Fruit fly (Drosophila melanogaster): ENCODE measurements around the gene Edc3.

Gene Edc3

DNA sequence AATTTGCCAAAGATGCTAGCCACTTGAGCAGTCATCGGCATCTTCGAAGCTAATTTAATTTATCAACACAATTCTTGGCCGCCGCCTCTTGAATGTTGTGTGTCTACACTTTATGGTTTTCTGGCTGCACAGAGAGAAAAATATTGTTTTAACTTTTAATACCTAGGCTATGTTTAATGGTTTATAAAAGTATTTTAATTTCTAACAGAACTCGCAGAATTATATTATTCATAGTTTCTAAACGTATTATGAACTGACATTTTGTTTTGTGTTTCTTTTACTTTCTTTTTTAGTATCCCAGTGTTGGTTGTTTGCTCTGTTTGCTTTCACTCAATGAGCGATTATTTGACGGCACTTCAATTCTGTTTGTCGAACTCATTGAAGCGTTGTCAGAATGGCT is 2.5 kb upstream of the Edc3 start (continued):
- TF ChIP-seq Lpt (GFP tag; optimal IDR thresholded peaks at IDR 0.05) (no peak), CG2678 (tag; optimal IDR thresholded peaks at IDR 0.05) (peak; percentile 69), chm (GFP tag; IDR thresholded peaks at IDR 0.05) (peak; percentile 47; the same call in 1 of the 2 replicates), pita (GFP tag; optimal IDR thresholded peaks at IDR 0.05) (no peak), CG7839 (tag; optimal IDR thresholded peaks at IDR 0.05) (peak; percentile 37), CG15601 (tag; optimal IDR thresholded peaks at IDR 0.05) (peak; percentile 49), cas (GFP tag; IDR thresholded peaks at IDR 0.05) (no peak), TFAM (GFP tag; optimal IDR thresholded peaks at IDR 0.05) (no peak), CG12104 (GFP tag; optimal IDR thresholded peaks at IDR 0.05) (peak; percentile 1), CG9797 (GFP tag; optimal IDR thresholded peaks at IDR 0.05) (no peak), CG10147 (GFP tag; optimal IDR thresholded peaks at IDR 0.05) (no peak), CG8924 (tag; optimal IDR thresholded peaks at IDR 0.05) (peak; percentile 34), pros (GFP tag; optimal IDR thresholded peaks at IDR 0.05) (no peak), CG12659 (GFP tag; optimal IDR thresholded peaks at IDR 0.05) (no peak), mld (GFP tag; IDR thresholded peaks at IDR 0.05; ENCODE audit: partially characterized antibody) (no peak), NK7.1 (GFP tag; optimal IDR thresholded peaks at IDR 0.05) (no peak), CHES-1-like (GFP tag; optimal IDR thresholded peaks at IDR 0.05) (no peak), CG15696 (tag; optimal IDR thresholded peaks at IDR 0.05) (no peak), Trl (optimal IDR thresholded peaks at IDR 0.05) (no peak), Trl (GFP tag; optimal IDR thresholded peaks at IDR 0.05) (peak; percentile 7), Bdp1 (GFP tag; optimal IDR thresholded peaks at IDR 0.05) (no peak), lilli (GFP tag; optimal IDR thresholded peaks at IDR 0.05) (peak; percentile 52), dan (GFP tag; IDR thresholded peaks at IDR 0.05) (no peak), CG3995 (GFP tag; optimal IDR thresholded peaks at IDR 0.05) (no peak), CG7745 (tag; optimal IDR thresholded peaks at IDR 0.05) (no peak), toy (GFP tag; IDR thresholded peaks at IDR 0.05) (no peak), CG15479 (GFP tag; optimal IDR thresholded peaks at IDR 0.05) (no peak), slou (GFP tag; optimal IDR thresholded peaks at IDR 0.05) (no peak), dati (GFP tag; IDR thresholded peaks at IDR 0.05) (no peak), CG6791 (GFP tag; IDR thresholded peaks at IDR 0.05; ENCODE audit: partially characterized antibody) (no peak), tx (GFP tag; optimal IDR thresholded peaks at IDR 0.05) (no peak), nmo (GFP tag; optimal IDR thresholded peaks at IDR 0.05) (peak; percentile 49), CG11456 (GFP tag; IDR thresholded peaks at IDR 0.05) (no peak), Camta (GFP tag; optimal IDR thresholded peaks at IDR 0.05) (peak; percentile 11), Sox102F (GFP tag; optimal IDR thresholded peaks at IDR 0.05) (peak; percentile 56), Fer2 (tag; optimal IDR thresholded peaks at IDR 0.05) (no peak), Dll (GFP tag; IDR thresholded peaks at IDR 0.05; ENCODE audit: partially characterized antibody) (no peak), wdn (GFP tag; IDR thresholded peaks at IDR 0.05) (no peak), pho (GFP tag; optimal IDR thresholded peaks at IDR 0.05) (peak; percentile 3), CG1792 (GFP tag; optimal IDR thresholded peaks at IDR 0.05) (no peak), Blimp-1 (GFP tag; optimal IDR thresholded peaks at IDR 0.05) (peak; percentile 83), ash1 (GFP tag; optimal IDR thresholded peaks at IDR 0.05) (no peak), shn (GFP tag; optimal IDR thresholded peaks at IDR 0.05) (no peak), Chrac-16 (GFP tag; optimal IDR thresholded peaks at IDR 0.05) (no peak), CG6175 (GFP tag; IDR thresholded peaks at IDR 0.05) (no peak), Doc3 (GFP tag; IDR thresholded peaks at IDR 0.05; ENCODE audit: partially characterized antibody) (no peak), Hand (GFP tag; optimal IDR thresholded peaks at IDR 0.05) (no peak), CG2116 (GFP tag; optimal IDR thresholded peaks at IDR 0.05) (no peak), CG3281 (GFP tag; optimal IDR thresholded peaks at IDR 0.05) (no peak), hbn (GFP tag; IDR thresholded peaks at IDR 0.05; ENCODE audit: partially characterized antibody) (no peak), pnt (GFP tag; optimal IDR thresholded peaks at IDR 0.05) (no peak), zen2 (GFP tag; IDR thresholded peaks at IDR 0.05; ENCODE audit: partially characterized antibody) (no peak)
